Worm (Caenorhabditis elegans): Measurements from ENCODE around the gene srd-11.

srd-11 gene

DNA sequence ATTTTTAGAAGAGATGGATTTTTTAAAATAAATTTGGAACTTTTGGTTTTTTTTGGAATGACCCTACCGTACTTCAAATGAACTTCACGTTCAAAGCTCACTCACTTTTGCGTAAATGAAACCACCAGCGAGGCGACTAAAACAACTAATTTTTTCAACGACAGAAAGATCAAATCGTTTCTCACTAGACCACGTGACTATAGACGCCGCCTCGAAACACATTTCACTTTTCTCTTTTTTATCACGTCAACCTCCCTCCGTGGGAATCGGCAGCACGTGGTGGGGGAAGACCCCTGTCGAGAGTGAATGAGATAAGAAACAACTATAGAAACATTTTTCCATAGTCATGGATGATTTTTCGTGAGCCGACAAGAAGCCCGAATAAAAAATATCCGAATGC is 37.6 kb upstream of the srd-11 start (continued):
- TF ChIP-seq unc-39 (tag; optimal IDR thresholded peaks at IDR 0.05) = no peak
- peak; percentile 96 to 98 for TF ChIP-seq mdl-1 (tag; optimal IDR thresholded peaks at IDR 0.05)
- peak; percentile 43 to 90 for TF ChIP-seq hif-1 (tag; optimal IDR thresholded peaks at IDR 0.05)
- TF ChIP-seq lin-38 (GFP tag; IDR thresholded peaks at IDR 0.05) = 0 out of 2 replicates have a peak, but pooled peaks have one; percentile 33
- TF ChIP-seq dpl-1 (GFP tag; optimal IDR thresholded peaks at IDR 0.05) = peak; percentile 39
- TF ChIP-seq nhr-237 (tag; optimal IDR thresholded peaks at IDR 0.05) = no peak
- TF ChIP-seq unc-62 (GFP tag; optimal IDR thresholded peaks at IDR 0.05 in 1 of 2) = peak in 1 of 2 experiments; percentile 97
- TF ChIP-seq unc-62 (tag; optimal IDR thresholded peaks at IDR 0.05) = no peak
- no peak for TF ChIP-seq daf-19 (GFP tag; conservative IDR thresholded peaks at IDR 0.05)
- no peak for TF ChIP-seq Y48G9A.11 (GFP tag; IDR thresholded peaks at IDR 0.05)
- no peak for TF ChIP-seq skn-1 (tag; optimal IDR thresholded peaks at IDR 0.05)
- no peak for TF ChIP-seq madf-5 (GFP tag; IDR thresholded peaks at IDR 0.05)
- TF ChIP-seq T20F7.1 (GFP tag; optimal IDR thresholded peaks at IDR 0.05) = peak; percentile 50
- no peak for TF ChIP-seq zip-11 (GFP tag; IDR thresholded peaks at IDR 0.05)
- peak; percentile 50 for TF ChIP-seq mep-1 (tag; optimal IDR thresholded peaks at IDR 0.05)
- TF ChIP-seq mdt-29 (GFP tag; IDR thresholded peaks at IDR 0.05) = peak; percentile 81
- TF ChIP-seq gei-8 (GFP tag; optimal IDR thresholded peaks at IDR 0.05) = peak; percentile 73
- TF ChIP-seq ces-1 (GFP tag; optimal IDR thresholded peaks at IDR 0.05) = no peak
- peak in 1 of 2 experiments; percentile 68 for TF ChIP-seq lsy-2 (tag; optimal IDR thresholded peaks at IDR 0.05)
- 0 out of 2 replicates have a peak, but pooled peaks have one; percentile 10 for TF ChIP-seq dmd-9 (GFP tag; IDR thresholded peaks at IDR 0.05)
- TF ChIP-seq nhr-28 (tag; optimal IDR thresholded peaks at IDR 0.05) = peak; percentile 93
- peak; percentile 34 for TF ChIP-seq nhr-11 (tag; optimal IDR thresholded peaks at IDR 0.05)
- 0 out of 2 replicates have a peak, but pooled peaks have one; percentile 9 for TF ChIP-seq zfp-3 (GFP tag; conservative IDR thresholded peaks at IDR 0.05)
- TF ChIP-seq dmd-8 (GFP tag; IDR thresholded peaks at IDR 0.05) = no peak
- TF ChIP-seq nhr-6 (tag; optimal IDR thresholded peaks at IDR 0.05) = peak; percentile 1
- TF ChIP-seq F37D6.2 (tag; optimal IDR thresholded peaks at IDR 0.05) = no peak
- TF ChIP-seq nhr-10 (tag; optimal IDR thresholded peaks at IDR 0.05) = peak; percentile 64
- no peak for TF ChIP-seq zag-1 (tag; optimal IDR thresholded peaks at IDR 0.05)
- no peak for TF ChIP-seq F26F4.8 (GFP tag; conservative IDR thresholded peaks at IDR 0.05)
- no peak for TF ChIP-seq lir-3 (tag; optimal IDR thresholded peaks at IDR 0.05)
- no peak for TF ChIP-seq daf-16 (GFP tag; optimal IDR thresholded peaks at IDR 0.05)
- peak; percentile 80 for TF ChIP-seq daf-16 (tag; optimal IDR thresholded peaks at IDR 0.05)
- no peak for TF ChIP-seq ceh-62 (tag; optimal IDR thresholded peaks at IDR 0.05)
- TF ChIP-seq lin-1 (GFP tag; IDR thresholded peaks at IDR 0.05) = peak; percentile 83
- peak; percentile 76 for TF ChIP-seq tra-1 (GFP tag; IDR thresholded peaks at IDR 0.05)
- TF ChIP-seq spr-3 (GFP tag; optimal IDR thresholded peaks at IDR 0.05) = peak; percentile 11
- TF ChIP-seq ceh-32 (tag; optimal IDR thresholded peaks at IDR 0.05; ENCODE audit: poor library complexity) = no peak
- peak; percentile 43; the same call in 1 of the 2 replicates for TF ChIP-seq php-3 (GFP tag; IDR thresholded peaks at IDR 0.05)
- no peak for TF ChIP-seq spr-1 (tag; optimal IDR thresholded peaks at IDR 0.05)
- TF ChIP-seq F10B5.3 (tag; optimal IDR thresholded peaks at IDR 0.05) = no peak
- peak; percentile 62 for TF ChIP-seq nhr-77 (tag; optimal IDR thresholded peaks at IDR 0.05)
- TF ChIP-seq zfp-2 (tag; optimal IDR thresholded peaks at IDR 0.05) = no peak
- peak; percentile 17 for TF ChIP-seq pqm-1 (tag; optimal IDR thresholded peaks at IDR 0.05)
- TF ChIP-seq ctbp-1 (GFP tag; IDR thresholded peaks at IDR 0.05) = peak; percentile 26; the same call in 1 of the 2 replicates

Measured in whole organism, L4 larva.